Fruit fly (Drosophila melanogaster): Measurements from ENCODE around the gene Tollo.

Gene Tollo

dm6 chr3L:15232431-15233254 is 2.8 kb upstream of the Tollo start:
- TF ChIP-seq CG17801 (GFP tag; optimal IDR thresholded peaks at IDR 0.05; ENCODE audit: partially characterized antibody), result no peak

DNA sequence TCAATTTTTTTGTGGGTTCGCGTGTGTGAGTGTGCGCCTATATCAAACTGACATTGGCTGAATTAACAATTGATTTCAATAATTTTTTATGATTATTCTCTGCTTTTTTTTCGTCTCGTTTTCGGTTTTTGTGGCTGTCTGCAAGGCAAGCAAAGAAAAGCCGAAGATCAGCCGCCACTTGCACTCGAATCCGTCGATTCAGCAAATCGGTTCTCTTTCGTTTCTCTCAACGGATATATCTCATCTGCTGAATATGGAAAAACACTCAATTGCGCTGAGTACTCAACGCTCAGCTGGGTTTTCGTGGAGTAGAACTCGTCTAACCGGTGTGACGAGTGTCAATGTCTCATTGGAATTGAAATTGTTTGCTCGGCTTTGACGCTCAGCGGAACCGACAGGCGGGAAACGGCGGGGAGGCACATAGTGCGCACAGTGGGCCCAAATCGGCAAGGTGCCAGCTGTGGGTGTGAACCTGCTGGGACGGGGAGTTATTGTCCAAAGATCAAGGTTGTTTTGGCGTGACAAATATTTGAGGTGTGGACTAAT is 1.1 kb upstream of the Tollo start:
- TF ChIP-seq CG17801 (GFP tag; optimal IDR thresholded peaks at IDR 0.05; ENCODE audit: partially characterized antibody), result no peak

DNA sequence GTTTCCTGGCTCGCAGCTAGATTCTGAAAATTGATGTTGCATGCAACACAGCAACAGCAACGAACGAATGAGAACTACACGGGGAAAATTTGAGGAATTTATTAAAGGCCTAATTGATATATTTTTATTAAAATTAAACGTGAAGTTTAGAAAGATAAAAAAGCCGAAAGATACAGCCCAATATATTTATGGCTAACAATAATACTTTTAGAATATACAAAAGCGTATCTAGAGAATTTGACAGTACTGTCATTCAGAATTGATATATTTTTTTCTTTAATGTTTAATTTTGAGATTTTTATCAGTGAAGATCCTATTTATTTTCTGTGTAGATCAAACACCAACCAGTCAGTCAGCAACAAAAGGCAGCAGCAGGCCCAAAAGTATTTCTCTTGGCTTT is 5.3 kb downstream of the Tollo start:
- TF ChIP-seq CG17801 (GFP tag; optimal IDR thresholded peaks at IDR 0.05; ENCODE audit: partially characterized antibody), result no peak

- TF ChIP-seq CG17801 (GFP tag; optimal IDR thresholded peaks at IDR 0.05; ENCODE audit: partially characterized antibody), result no peak
Measured at dm6 chr3L:15243484-15243883, 8.1 kb downstream of the Tollo start.

DNA sequence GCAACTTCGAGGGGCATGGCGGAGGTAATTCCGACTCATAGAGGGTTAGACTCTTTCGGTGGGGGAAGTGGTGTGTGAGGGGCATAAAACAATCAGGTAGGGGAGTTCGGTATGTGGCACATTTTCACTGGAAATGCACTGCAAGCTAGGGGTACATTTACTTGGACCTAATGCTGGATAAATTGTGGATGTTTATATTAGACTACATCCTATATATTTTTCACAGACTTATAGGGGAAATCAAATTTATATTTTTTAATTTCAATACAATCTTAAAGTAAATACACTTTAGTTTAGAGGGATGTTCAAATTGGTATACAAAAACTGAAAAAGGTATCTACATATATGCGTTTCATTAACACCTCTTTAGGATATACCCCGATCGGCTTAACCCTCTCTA is 10.3 kb downstream of the Tollo start:
- no peak for TF ChIP-seq CG17801 (GFP tag; optimal IDR thresholded peaks at IDR 0.05; ENCODE audit: partially characterized antibody)

dm6 chr3L:15246353-15246752 is 10.9 kb downstream of the Tollo start:
- TF ChIP-seq CG17801 (GFP tag; optimal IDR thresholded peaks at IDR 0.05; ENCODE audit: partially characterized antibody), result no peak

dm6 chr3L:15247450-15247849 is 12.0 kb downstream of the Tollo start:
- TF ChIP-seq CG17801 (GFP tag; optimal IDR thresholded peaks at IDR 0.05; ENCODE audit: partially characterized antibody), result no peak

dm6 chr3L:15248707-15249106 is 13.3 kb downstream of the Tollo start:
- TF ChIP-seq CG17801 (GFP tag; optimal IDR thresholded peaks at IDR 0.05; ENCODE audit: partially characterized antibody), result no peak

- no peak for TF ChIP-seq CG17801 (GFP tag; optimal IDR thresholded peaks at IDR 0.05; ENCODE audit: partially characterized antibody)
Measured at dm6 chr3L:15249729-15250128, 14.3 kb downstream of the Tollo start.

- no peak for TF ChIP-seq CG17801 (GFP tag; optimal IDR thresholded peaks at IDR 0.05; ENCODE audit: partially characterized antibody)
Measured at dm6 chr3L:15251759-15252322, 16.4 kb downstream of the Tollo start.

- no peak for TF ChIP-seq CG17801 (GFP tag; optimal IDR thresholded peaks at IDR 0.05; ENCODE audit: partially characterized antibody)
Measured at dm6 chr3L:15252562-15252961, 17.1 kb downstream of the Tollo start.

DNA sequence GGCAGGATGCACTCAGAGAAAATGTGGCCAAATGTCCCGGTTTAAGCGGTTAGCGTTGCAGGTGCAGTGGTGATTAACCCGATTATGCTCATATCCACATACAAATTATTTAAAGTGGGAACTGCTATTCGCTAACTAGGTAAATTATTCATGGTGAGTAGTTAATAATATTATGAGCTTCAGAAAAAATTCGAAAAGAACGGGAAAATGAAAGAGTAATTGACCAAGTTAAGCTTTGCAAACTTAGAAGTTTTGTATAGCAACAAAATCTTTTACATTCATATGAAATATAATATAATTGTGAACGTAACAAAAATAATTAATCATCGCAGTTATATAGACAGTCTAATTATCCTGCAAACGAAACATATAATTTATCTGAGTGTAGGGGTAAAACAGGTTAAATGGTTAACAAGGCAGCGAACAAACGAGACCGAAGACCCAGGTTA is 18.2 kb downstream of the Tollo start:
- TF ChIP-seq CG17801 (GFP tag; optimal IDR thresholded peaks at IDR 0.05; ENCODE audit: partially characterized antibody), result no peak

DNA sequence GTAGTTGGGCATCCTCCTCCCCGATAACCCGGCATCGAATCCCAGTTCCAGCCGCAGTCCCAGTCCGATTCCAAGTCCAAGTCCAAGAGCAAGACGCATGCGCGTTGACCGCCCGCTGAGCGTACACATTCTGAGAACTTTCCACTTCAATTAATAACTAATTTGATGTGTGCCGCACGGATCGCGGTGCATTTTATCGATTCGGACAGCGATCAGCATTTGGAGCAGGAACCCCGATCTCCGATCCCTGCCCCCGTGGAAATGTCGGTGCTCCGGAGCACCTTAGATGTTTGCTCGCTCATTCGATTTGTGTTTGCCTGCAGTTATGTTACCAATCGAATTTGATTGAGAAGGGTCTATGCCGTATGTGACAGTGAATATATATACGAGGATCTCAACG is 18.7 kb downstream of the Tollo start:
- TF ChIP-seq CG17801 (GFP tag; optimal IDR thresholded peaks at IDR 0.05; ENCODE audit: partially characterized antibody), result no peak

- no peak for TF ChIP-seq CG17801 (GFP tag; optimal IDR thresholded peaks at IDR 0.05; ENCODE audit: partially characterized antibody)
Measured at dm6 chr3L:15257154-15257553, 21.7 kb downstream of the Tollo start.

dm6 chr3L:15258357-15258756 is 22.9 kb downstream of the Tollo start:
- no peak for TF ChIP-seq CG17801 (GFP tag; optimal IDR thresholded peaks at IDR 0.05; ENCODE audit: partially characterized antibody)

DNA sequence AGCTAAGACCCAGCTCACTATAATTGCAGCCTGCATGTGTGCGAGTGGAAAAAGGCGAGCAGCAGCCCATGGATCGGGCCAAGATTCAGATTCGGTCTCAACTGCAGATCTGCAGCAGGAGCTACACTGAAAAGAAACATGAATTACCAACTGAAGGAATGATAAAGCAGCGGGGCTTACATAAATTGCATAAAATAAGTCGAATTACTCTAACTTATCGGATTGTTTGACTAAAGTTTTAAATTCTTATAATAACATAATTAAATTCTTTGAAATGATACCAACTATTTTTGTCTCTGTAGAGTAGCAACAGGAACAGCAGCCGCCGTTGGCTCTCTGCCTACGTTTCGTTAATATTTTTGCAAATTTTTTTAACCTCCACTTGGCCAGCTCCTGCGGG is 25.2 kb downstream of the Tollo start:
- no peak for TF ChIP-seq CG17801 (GFP tag; optimal IDR thresholded peaks at IDR 0.05; ENCODE audit: partially characterized antibody)

All from ovary, adult (tissue).